Fruit fly (Drosophila melanogaster) S2 (cell line): Measurements from ENCODE around the gene Nfs1.

Source experiments
- CG8478 ChIP-seq: fragments of >200 bp; optimal IDR thresholded peaks from 2 replicates; lab custom pipeline; 2018
- CTCF ChIP-seq, 2 experiments: fragments of >200 bp; optimal IDR thresholded peaks; 2 replicates each; lab custom pipeline; 2018

DNA sequence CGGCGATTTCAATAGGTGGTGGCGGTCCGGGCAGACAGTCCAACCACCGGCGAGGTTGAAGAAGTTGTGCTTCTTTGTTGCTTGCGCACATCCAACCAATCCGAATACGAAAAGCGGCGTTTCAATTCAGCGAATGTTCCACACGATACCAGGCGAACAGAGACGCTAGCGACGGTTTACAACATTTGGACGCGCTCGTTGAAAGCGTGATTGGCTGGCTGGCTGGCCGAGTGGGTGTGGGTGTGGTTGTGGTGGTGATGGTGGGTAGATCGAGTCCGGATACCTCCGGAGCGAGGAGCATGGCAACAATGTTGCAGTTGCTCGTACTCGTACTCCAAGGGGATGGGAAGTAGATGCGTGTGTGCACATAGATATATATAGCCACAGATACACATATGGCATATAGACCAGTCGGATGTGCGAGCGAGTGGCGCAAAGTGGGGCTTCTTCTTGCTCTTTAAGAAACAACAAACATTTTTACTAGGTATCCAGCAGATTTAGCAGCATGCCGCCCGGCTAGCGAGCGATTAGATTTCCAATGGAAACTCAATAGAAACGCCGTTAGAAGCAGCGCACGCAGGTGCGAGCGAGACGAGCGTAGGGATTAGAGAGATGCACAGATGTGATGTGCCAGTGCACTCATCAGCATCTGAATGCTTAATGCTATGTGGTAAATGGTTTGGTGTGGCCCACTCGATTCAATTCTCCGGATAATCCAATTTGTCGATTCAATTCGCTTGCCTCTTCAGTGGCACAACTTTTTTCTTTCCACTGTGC is 10.8 kb downstream of the Nfs1 start:
- TF ChIP-seq CG8478 (lab: Kevin White, UChicago) (no peak), CTCF (optimal IDR thresholded peaks at IDR 0.05; lab: Kevin White, UChicago) (peak; percentile 12 to 31)
